Worm (Caenorhabditis elegans) whole organism, L4 larva: ENCODE results near the gene txt-13.
A peak's percentile ranks its signal among the peaks of the same experiment; 100 is the strongest.

Experiments used
- D1046.2 ChIP-seq: fragments of 200-800 bp; sonication (Bioruptor generic); IDR thresholded peaks from 2 replicates; pipeline ENCODE4 v1.3.6; 2022; ENCODE audit warnings: missing genetic modification characterization, missing compliant biosample characterization
- F10B5.3 ChIP-seq: sonication (generic microtip); optimal IDR thresholded peaks from 2 replicates; lab custom pipeline; 2016; ENCODE audit warnings: mild to moderate bottlenecking, missing genetic modification characterization, missing compliant biosample characterization
- F44E2.7 ChIP-seq: fragments of 200-800 bp; sonication (Bioruptor generic); IDR thresholded peaks from 2 replicates; pipeline ENCODE4 v2.1.2; 2022; ENCODE audit warnings: missing genetic modification characterization, missing compliant biosample characterization
- F49E8.2 ChIP-seq: sonication (generic microtip); optimal IDR thresholded peaks from 2 replicates; lab custom pipeline; 2016; ENCODE audit warnings: missing compliant biosample characterization, mild to moderate bottlenecking, missing genetic modification characterization, borderline replicate concordance
- R02D3.7 ChIP-seq: fragments of 150-350 bp; sonication (generic microtip); optimal IDR thresholded peaks from 3 replicates; lab custom pipeline; 2014; ENCODE audit warnings: missing biosample characterization, missing genetic modification characterization
- Y105C5A.15 ChIP-seq: fragments of 200-800 bp; sonication (Bioruptor generic); IDR thresholded peaks from 2 replicates; pipeline ENCODE4 v1.3.6; 2022; ENCODE audit warnings: missing genetic modification characterization, missing compliant biosample characterization
- Y5F2A.4 ChIP-seq: fragments of 200-800 bp; sonication (Bioruptor generic); optimal IDR thresholded peaks from 2 replicates; lab custom pipeline; 2018; ENCODE audit warnings: mild to moderate bottlenecking, missing genetic modification characterization, missing compliant biosample characterization
- Y75B8A.6 ChIP-seq: fragments of 200-800 bp; sonication (Bioruptor generic); IDR thresholded peaks from 2 replicates; pipeline ENCODE4 v1.3.6; 2022; ENCODE audit warnings: missing genetic modification reagents, missing genetic modification characterization, missing compliant biosample characterization
- ZK546.5 ChIP-seq, 2 experiments: sonication (generic microtip); optimal IDR thresholded peaks; 2 replicates each; lab custom pipeline; 2017; ENCODE audit warnings: missing biosample characterization in 2 of 2, missing genetic modification characterization in 2 of 2
- ama-1 ChIP-seq: fragments of 150-350 bp; optimal IDR thresholded peaks from 2 replicates; lab custom pipeline; 2014; ENCODE audit warnings: inconsistent platforms, mixed read lengths
- arid-1 ChIP-seq: fragments of 200-800 bp; sonication (Bioruptor generic); conservative IDR thresholded peaks from 2 replicates; pipeline ENCODE4 v1.3.6; 2022; ENCODE audit warnings: missing genetic modification reagents, missing genetic modification characterization, missing compliant biosample characterization
- attf-4 ChIP-seq: sonication (generic microtip); optimal IDR thresholded peaks from 3 replicates; lab custom pipeline; 2017; ENCODE audit warnings: missing biosample characterization, missing genetic modification characterization
- ceh-20 ChIP-seq: fragments of 200-800 bp; sonication (Bioruptor generic); IDR thresholded peaks from 2 replicates; pipeline ENCODE4 v1.3.6; 2022; ENCODE audit warnings: missing genetic modification reagents, missing genetic modification characterization, missing compliant biosample characterization
- ceh-28 ChIP-seq: fragments of 150-350 bp; optimal IDR thresholded peaks from 2 replicates; lab custom pipeline; 2014; ENCODE audit warnings: missing biosample characterization, missing genetic modification reagents, missing genetic modification characterization
- ces-1 ChIP-seq: fragments of 150-350 bp; sonication (generic microtip); optimal IDR thresholded peaks from 4 replicates; lab custom pipeline; 2014; ENCODE audit warnings: missing biosample characterization, missing genetic modification reagents, missing genetic modification characterization
- cey-2 ChIP-seq: sonication (generic microtip); optimal IDR thresholded peaks from 3 replicates; lab custom pipeline; 2017; ENCODE audit warnings: missing genetic modification characterization, mild to moderate bottlenecking, missing compliant biosample characterization, antibody characterized with exemption, borderline replicate concordance; ENCODE audit not compliant: insufficient read depth
- ctbp-1 ChIP-seq: fragments of 200-800 bp; sonication (Bioruptor generic); IDR thresholded peaks from 2 replicates; pipeline ENCODE4 v1.3.6; 2022; ENCODE audit warnings: missing genetic modification reagents, missing genetic modification characterization, missing compliant biosample characterization
- daf-19 ChIP-seq: fragments of 200-800 bp; sonication (Bioruptor generic); conservative IDR thresholded peaks from 2 replicates; pipeline ENCODE4 v1.3.6; 2022; ENCODE audit warnings: missing genetic modification characterization, missing compliant biosample characterization
- dmd-6 ChIP-seq: fragments of 200-800 bp; sonication (Bioruptor generic); IDR thresholded peaks from 2 replicates; pipeline ENCODE4 v1.3.6; 2022; ENCODE audit warnings: missing genetic modification reagents, missing genetic modification characterization, missing compliant biosample characterization
- dmd-9 ChIP-seq: fragments of 200-800 bp; sonication (Bioruptor generic); IDR thresholded peaks from 2 replicates; pipeline ENCODE4 v1.3.6; 2022; ENCODE audit warnings: missing genetic modification reagents, missing genetic modification characterization, missing compliant biosample characterization
- duxl-1 ChIP-seq: sonication (generic microtip); optimal IDR thresholded peaks from 2 replicates; lab custom pipeline; 2016; ENCODE audit warnings: mild to moderate bottlenecking, missing genetic modification characterization, moderate library complexity, missing compliant biosample characterization; ENCODE audit not compliant: poor library complexity
- dve-1 ChIP-seq: sonication (generic microtip); optimal IDR thresholded peaks from 2 replicates; lab custom pipeline; 2017; ENCODE audit warnings: antibody characterized with exemption, mild to moderate bottlenecking, missing genetic modification characterization, missing compliant biosample characterization; ENCODE audit not compliant: insufficient read depth
- egl-43 ChIP-seq: fragments of 200-800 bp; sonication (Bioruptor generic); IDR thresholded peaks from 2 replicates; pipeline ENCODE4 v1.3.6; 2022; ENCODE audit warnings: missing genetic modification reagents, missing genetic modification characterization, missing compliant biosample characterization
- hif-1 ChIP-seq, 2 experiments: sonication (generic microtip); optimal IDR thresholded peaks; 2 replicates each; lab custom pipeline; 2016 to 2017; ENCODE audit warnings: missing compliant biosample characterization in 2 of 2, missing genetic modification characterization in 2 of 2, missing genetic modification reagents in 2 of 2, missing genotype in 2 of 2, mild to moderate bottlenecking in 1 of 2
- hlh-11 ChIP-seq: fragments of 200-800 bp; sonication (Bioruptor generic); optimal IDR thresholded peaks from 2 replicates; lab custom pipeline; 2018; ENCODE audit warnings: mild to moderate bottlenecking, missing genetic modification characterization, missing compliant biosample characterization
- hlh-30 ChIP-seq: sonication (generic microtip); optimal IDR thresholded peaks from 2 replicates; lab custom pipeline; 2017; ENCODE audit warnings: antibody characterized with exemption, mild to moderate bottlenecking, missing genetic modification characterization, missing compliant biosample characterization; ENCODE audit not compliant: insufficient read depth
- hmg-1.1 ChIP-seq: fragments of 200-800 bp; sonication (Bioruptor generic); IDR thresholded peaks from 2 replicates; pipeline ENCODE4 v1.3.6; 2022; ENCODE audit warnings: missing genetic modification reagents, missing genetic modification characterization, missing compliant biosample characterization
- lin-1 ChIP-seq: fragments of 200-800 bp; sonication (Bioruptor generic); IDR thresholded peaks from 2 replicates; pipeline ENCODE4 v1.3.6; 2022; ENCODE audit warnings: missing genetic modification reagents, missing genetic modification characterization, missing compliant biosample characterization
- lin-13 ChIP-seq: fragments of 150-350 bp; optimal IDR thresholded peaks from 2 replicates; lab custom pipeline; 2014; ENCODE audit warnings: missing biosample characterization, missing genetic modification reagents, missing genetic modification characterization
- lin-29 ChIP-seq: fragments of 200-800 bp; sonication (Bioruptor generic); IDR thresholded peaks from 2 replicates; pipeline ENCODE4 v1.3.6; 2022; ENCODE audit warnings: missing genetic modification reagents, missing genetic modification characterization, missing compliant biosample characterization
- madf-5 ChIP-seq, 2 experiments: fragments of 200-800 bp; sonication (Bioruptor generic); IDR thresholded peaks; 2 replicates each; pipeline ENCODE4 v1.3.6; 2022; ENCODE audit warnings: missing compliant biosample characterization in 2 of 2, missing genetic modification characterization in 2 of 2
- madf-9 ChIP-seq: fragments of 200-800 bp; sonication (Bioruptor generic); conservative IDR thresholded peaks from 2 replicates; pipeline ENCODE4 v1.3.6; 2022; ENCODE audit warnings: missing genetic modification reagents, missing genetic modification characterization, missing compliant biosample characterization
- mdt-29 ChIP-seq: fragments of 200-800 bp; sonication (Bioruptor generic); IDR thresholded peaks from 2 replicates; pipeline ENCODE4 v1.3.6; 2022; ENCODE audit warnings: missing genetic modification reagents, missing genetic modification characterization, missing compliant biosample characterization
- mep-1 ChIP-seq: fragments of 150-350 bp; sonication (generic microtip); optimal IDR thresholded peaks from 3 replicates; lab custom pipeline; 2014; ENCODE audit warnings: missing biosample characterization, missing genetic modification characterization
- mxl-3 ChIP-seq: fragments of 200-800 bp; sonication (Bioruptor generic); optimal IDR thresholded peaks from 2 replicates; lab custom pipeline; 2018; ENCODE audit warnings: mild to moderate bottlenecking, missing genetic modification characterization, missing compliant biosample characterization
- nhr-111 ChIP-seq: fragments of 200-800 bp; sonication (Bioruptor generic); optimal IDR thresholded peaks from 2 replicates; lab custom pipeline; 2018; ENCODE audit warnings: mild to moderate bottlenecking, missing genetic modification characterization, missing compliant biosample characterization
- nhr-48 ChIP-seq: sonication (generic microtip); optimal IDR thresholded peaks from 2 replicates; lab custom pipeline; 2016; ENCODE audit warnings: mild to moderate bottlenecking, missing genetic modification characterization, missing compliant biosample characterization
- nhr-77 ChIP-seq: fragments of 150-350 bp; optimal IDR thresholded peaks from 2 replicates; lab custom pipeline; 2014; ENCODE audit warnings: missing biosample characterization, missing genetic modification characterization
- pqm-1 ChIP-seq: sonication (generic microtip); optimal IDR thresholded peaks from 2 replicates; lab custom pipeline; 2017; ENCODE audit warnings: missing biosample characterization, missing genetic modification characterization
- rbr-2 ChIP-seq: sonication (generic microtip); optimal IDR thresholded peaks from 2 replicates; lab custom pipeline; 2016; ENCODE audit warnings: missing genotype, missing genetic modification characterization, missing compliant biosample characterization
- saeg-2 ChIP-seq: fragments of 200-800 bp; sonication (Bioruptor generic); IDR thresholded peaks from 2 replicates; pipeline ENCODE4 v1.3.6; 2022; ENCODE audit warnings: missing genetic modification reagents, missing genetic modification characterization, missing compliant biosample characterization
- spr-1 ChIP-seq: sonication (generic microtip); optimal IDR thresholded peaks from 2 replicates; lab custom pipeline; 2016; ENCODE audit warnings: mild to moderate bottlenecking, missing genetic modification characterization, missing compliant biosample characterization
- spr-3 ChIP-seq: fragments of 200-800 bp; sonication (Bioruptor generic); optimal IDR thresholded peaks from 2 replicates; lab custom pipeline; 2018; ENCODE audit warnings: mild to moderate bottlenecking, missing genetic modification characterization, missing compliant biosample characterization
- tra-1 ChIP-seq: fragments of 200-800 bp; sonication (Bioruptor generic); IDR thresholded peaks from 2 replicates; pipeline ENCODE4 v1.3.6; 2022; ENCODE audit warnings: missing genetic modification reagents, missing genetic modification characterization, missing compliant biosample characterization
- unc-130 ChIP-seq: sonication (generic microtip); optimal IDR thresholded peaks from 2 replicates; lab custom pipeline; 2016; ENCODE audit warnings: missing genetic modification reagents, missing genetic modification characterization, missing compliant biosample characterization
- vab-7 ChIP-seq: fragments of 200-800 bp; sonication (Bioruptor generic); IDR thresholded peaks from 2 replicates; pipeline ENCODE4 v1.3.6; 2022; ENCODE audit warnings: missing genetic modification reagents, missing genetic modification characterization, missing compliant biosample characterization
- zfp-2 ChIP-seq: sonication (generic microtip); optimal IDR thresholded peaks from 2 replicates; lab custom pipeline; 2016; ENCODE audit warnings: mild to moderate bottlenecking, missing genetic modification characterization, missing compliant biosample characterization
- zfp-3 ChIP-seq: fragments of 200-800 bp; sonication (Bioruptor generic); conservative IDR thresholded peaks from 2 replicates; pipeline ENCODE4 v1.3.6; 2022; ENCODE audit warnings: missing genetic modification reagents, missing genetic modification characterization, missing compliant biosample characterization
- zip-2 ChIP-seq: fragments of 150-350 bp; optimal IDR thresholded peaks from 2 replicates; lab custom pipeline; 2014; ENCODE audit warnings: missing biosample characterization, missing genetic modification characterization
- ztf-11 ChIP-seq: fragments of 150-350 bp; optimal IDR thresholded peaks from 2 replicates; lab custom pipeline; 2014; ENCODE audit warnings: missing biosample characterization, missing genetic modification characterization

Gene txt-13

DNA sequence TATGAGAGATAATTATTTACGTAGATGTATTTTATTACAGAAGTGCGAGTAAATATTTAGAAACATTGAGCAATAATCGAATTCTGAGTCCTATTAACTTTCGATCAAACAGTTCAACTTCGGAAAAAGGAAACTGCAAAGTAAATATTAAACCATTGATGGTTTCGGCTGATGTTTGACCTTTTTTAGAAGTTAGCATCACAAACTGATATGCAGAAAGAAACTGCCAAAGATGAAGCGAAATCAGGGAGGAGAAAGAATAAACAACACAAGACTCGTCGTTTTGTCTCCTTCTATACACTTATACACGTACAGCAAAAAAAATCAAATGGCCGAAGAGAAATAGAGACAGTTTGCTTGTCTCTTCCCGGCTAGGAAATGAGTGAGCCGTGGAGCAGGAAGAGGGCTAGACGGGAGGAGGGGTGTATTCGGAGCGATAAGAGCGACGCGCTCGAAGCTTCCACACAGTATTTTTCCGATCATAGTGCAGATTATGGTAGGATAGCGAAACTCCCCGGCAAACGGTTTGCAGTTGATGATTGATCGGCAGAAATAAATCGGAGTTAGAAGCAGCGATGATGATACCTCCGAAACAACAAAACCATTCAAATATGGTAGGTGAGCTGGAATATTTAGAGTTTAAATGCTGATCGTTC, 13.7 kb upstream of the txt-13 start (continued):
- TF ChIP-seq attf-4 (tag; lab: Kevin White, UChicago) (no peak), hmg-1.1 (GFP tag; lab: Robert Waterston, UW) (no peak), unc-130 (no peak), Y5F2A.4 (GFP tag; lab: Kevin White, UChicago) (no peak), hlh-11 (tag; lab: Kevin White, UChicago) (peak; percentile 36), spr-3 (GFP tag; lab: Kevin White, UChicago) (no peak), spr-1 (no peak), Y105C5A.15 (GFP tag; lab: Robert Waterston, UW) (no peak), Y75B8A.6 (GFP tag; lab: Robert Waterston, UW) (no peak), ztf-11 (no peak), D1046.2 (GFP tag; lab: Robert Waterston, UW) (no peak), ZK546.5 (tag; optimal IDR thresholded peaks at IDR 0.05; lab: Kevin White, UChicago) (no peak), zfp-2 (tag; lab: Kevin White, UChicago) (no peak), hlh-30 (tag; lab: Kevin White, UChicago) (no peak), F10B5.3 (tag; lab: Kevin White, UChicago) (no peak), daf-19 (peak; percentile 69; the same call in 1 of the 2 replicates), mxl-3 (GFP tag; lab: Kevin White, UChicago) (no peak), duxl-1 (no peak), dmd-9 (no peak), ama-1 (lab: Kevin White, UChicago) (peak; percentile 42), hif-1 (tag; optimal IDR thresholded peaks at IDR 0.05; lab: Kevin White, UChicago) (peak in 1 of 2 experiments; percentile 24), saeg-2 (GFP tag; lab: Robert Waterston, UW) (no peak), madf-9 (no peak; the same call in 1 of the 2 replicates), rbr-2 (tag; lab: Kevin White, UChicago) (no peak), lin-1 (no peak), zip-2 (tag; lab: Kevin White, UChicago) (no peak), lin-29 (no peak), lin-13 (no peak), nhr-111 (GFP tag; lab: Kevin White, UChicago) (no peak), ces-1 (GFP tag; lab: Kevin White, UChicago) (no peak), arid-1 (GFP tag; lab: Robert Waterston, UW) (no peak), nhr-48 (tag; lab: Kevin White, UChicago) (no peak), egl-43 (peak; percentile 54; the same call in 1 of the 2 replicates), R02D3.7 (no peak), cey-2 (tag; lab: Kevin White, UChicago) (no peak), ctbp-1 (no peak), madf-5 (GFP tag; IDR thresholded peaks at IDR 0.05; lab: Robert Waterston, UW) (no peak), mdt-29 (GFP tag; lab: Robert Waterston, UW) (no peak), F44E2.7 (no peak), tra-1 (GFP tag; lab: Robert Waterston, UW) (0 out of 2 replicates have a peak, but pooled peaks have one; percentile 28), dmd-6 (GFP tag; lab: Robert Waterston, UW) (peak; percentile 67; the same call in 1 of the 2 replicates), mep-1 (peak; percentile 8), ceh-28 (tag; lab: Kevin White, UChicago) (no peak), ceh-20 (no peak), zfp-3 (GFP tag; lab: Robert Waterston, UW) (no peak), vab-7 (GFP tag; lab: Robert Waterston, UW) (no peak), pqm-1 (tag; lab: Kevin White, UChicago) (peak; percentile 48), F49E8.2 (tag; lab: Kevin White, UChicago) (no peak), nhr-77 (tag; lab: Kevin White, UChicago) (no peak), dve-1 (no peak)
